Fruit fly (Drosophila melanogaster) whole organism, pupa: ENCODE data around the gene CG6409.

Source experiments
- CG15710 ChIP-seq: fragments of 200-800 bp; sonication (Bioruptor generic); optimal IDR thresholded peaks from 2 replicates; lab custom pipeline; 2018; ENCODE audit warnings: missing biosample characterization, mild to moderate bottlenecking, missing genetic modification characterization, moderate library complexity
- CG8301 ChIP-seq: fragments of 200-800 bp; sonication (Bioruptor generic); optimal IDR thresholded peaks from 2 replicates; lab custom pipeline; 2018; ENCODE audit warnings: missing biosample characterization, mild to moderate bottlenecking, missing genetic modification characterization
- D1 ChIP-seq: fragments of 200-800 bp; sonication (Bioruptor generic); optimal IDR thresholded peaks from 2 replicates; lab custom pipeline; 2018; ENCODE audit warnings: missing biosample characterization, mild to moderate bottlenecking, missing genetic modification characterization, moderate library complexity
- EcR ChIP-seq: fragments of 200-800 bp; sonication (Bioruptor generic); optimal IDR thresholded peaks from 3 replicates; lab custom pipeline; 2019; ENCODE audit warnings: missing biosample characterization, missing genetic modification characterization, mild to moderate bottlenecking, moderate library complexity, missing genetic modification reagents
- Ets98B ChIP-seq: fragments of 200-800 bp; sonication (Bioruptor generic); IDR thresholded peaks from 2 replicates; pipeline ENCODE4 v1.3.6; 2022; ENCODE audit warnings: missing biosample characterization, missing genetic modification characterization
- Snoo ChIP-seq: fragments of 200-800 bp; sonication (Bioruptor generic); optimal IDR thresholded peaks from 3 replicates; lab custom pipeline; 2017; ENCODE audit warnings: missing biosample characterization, mild to moderate bottlenecking, missing genetic modification characterization, inconsistent platforms
- rn ChIP-seq: fragments of 200-800 bp; sonication (Bioruptor generic); IDR thresholded peaks from 2 replicates; pipeline ENCODE4 v1.3.6; 2022; ENCODE audit warnings: missing biosample characterization, missing genetic modification characterization

DNA sequence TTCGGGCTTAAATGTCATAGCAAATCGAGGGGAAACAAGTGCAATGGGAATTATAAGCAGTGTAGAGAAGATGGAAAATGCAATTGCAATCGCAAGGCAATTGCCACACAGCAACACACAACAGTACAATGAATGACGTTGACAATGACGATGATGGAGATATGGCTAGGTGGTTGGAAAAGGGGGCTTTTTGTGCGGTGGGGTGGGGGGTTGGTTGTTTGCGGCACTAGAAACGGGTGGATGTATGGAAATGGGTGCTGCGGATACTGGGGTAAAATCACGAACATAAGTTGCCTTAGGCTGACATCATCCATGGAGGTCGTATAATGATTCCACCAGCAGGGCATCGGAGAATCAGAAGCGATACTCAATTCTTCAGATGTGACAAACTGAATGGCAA is 13.0 kb downstream of the CG6409 start:
- no peak for TF ChIP-seq Ets98B (GFP tag; lab: Robert Waterston, UW)
- no peak for TF ChIP-seq CG8301
- no peak for TF ChIP-seq rn
- TF ChIP-seq CG15710 (tag; lab: Kevin White, UChicago): no peak
- no peak for TF ChIP-seq Snoo (tag; lab: Kevin White, UChicago)
- TF ChIP-seq D1 (tag; lab: Kevin White, UChicago): no peak
- TF ChIP-seq EcR (GFP tag; lab: Kevin White, UChicago): no peak
